Worm (Caenorhabditis elegans) whole organism, L2 larva: Measurements from ENCODE around the gene Y62H9A.13.

Source experiments
- F13H6.1 ChIP-seq: sonication (generic microtip); optimal IDR thresholded peaks from 2 replicates; lab custom pipeline; 2016; ENCODE audit warnings: missing genetic modification characterization, missing compliant biosample characterization
- alr-1 ChIP-seq: fragments of 150-350 bp; optimal IDR thresholded peaks from 2 replicates; lab custom pipeline; 2014; ENCODE audit warnings: missing biosample characterization, missing genetic modification characterization
- ama-1 ChIP-seq: fragments of 150-350 bp; optimal IDR thresholded peaks from 2 replicates; lab custom pipeline; 2018; ENCODE audit warnings: inconsistent platforms
- ceh-16 ChIP-seq: fragments of 150-350 bp; optimal IDR thresholded peaks from 2 replicates; lab custom pipeline; 2014; ENCODE audit warnings: missing biosample characterization, missing genetic modification characterization
- ceh-82 ChIP-seq: fragments of 150-350 bp; optimal IDR thresholded peaks from 2 replicates; lab custom pipeline; 2014; ENCODE audit warnings: missing biosample characterization, missing genetic modification characterization
- crh-2 ChIP-seq: sonication (generic microtip); optimal IDR thresholded peaks from 2 replicates; lab custom pipeline; 2017; ENCODE audit warnings: missing biosample characterization, missing genetic modification characterization
- dmd-4 ChIP-seq: sonication (generic microtip); optimal IDR thresholded peaks from 2 replicates; lab custom pipeline; 2017; ENCODE audit warnings: missing biosample characterization, missing genetic modification characterization
- egl-27 ChIP-seq: sonication (generic microtip); optimal IDR thresholded peaks from 3 replicates; lab custom pipeline; 2017; ENCODE audit warnings: missing biosample characterization, missing genetic modification reagents, missing genetic modification characterization
- elt-1 ChIP-seq: fragments of 150-350 bp; optimal IDR thresholded peaks from 2 replicates; lab custom pipeline; 2014; ENCODE audit warnings: missing biosample characterization, missing genetic modification characterization
- fos-1 ChIP-seq: fragments of 150-350 bp; optimal IDR thresholded peaks from 2 replicates; lab custom pipeline; 2014; ENCODE audit warnings: missing biosample characterization, missing genetic modification characterization
- gmeb-1 ChIP-seq: fragments of 150-350 bp; optimal IDR thresholded peaks from 2 replicates; lab custom pipeline; 2014; ENCODE audit warnings: missing biosample characterization, missing genetic modification characterization
- lin-11 ChIP-seq: fragments of 150-350 bp; sonication (generic microtip); optimal IDR thresholded peaks from 2 replicates; lab custom pipeline; 2014; ENCODE audit warnings: missing biosample characterization, missing genetic modification characterization, inconsistent platforms, mixed read lengths
- mab-5 ChIP-seq: fragments of 150-350 bp; optimal IDR thresholded peaks from 2 replicates; lab custom pipeline; 2014; ENCODE audit warnings: missing biosample characterization, missing genetic modification characterization
- mbf-1 ChIP-seq: sonication (generic microtip); optimal IDR thresholded peaks from 2 replicates; lab custom pipeline; 2017; ENCODE audit warnings: missing biosample characterization, missing genetic modification characterization
- mdl-1 ChIP-seq, 2 experiments: fragments of 150-350 bp in 1 of 2; sonication (generic microtip) in 1 of 2; optimal IDR thresholded peaks; 2 replicates each; lab custom pipeline; 2017; ENCODE audit warnings: missing biosample characterization in 2 of 2, missing genetic modification characterization in 2 of 2
- nhr-10 ChIP-seq: sonication (generic microtip); optimal IDR thresholded peaks from 2 replicates; lab custom pipeline; 2017; ENCODE audit warnings: missing biosample characterization, missing genetic modification characterization
- nhr-12 ChIP-seq: fragments of 150-350 bp; optimal IDR thresholded peaks from 2 replicates; lab custom pipeline; 2014; ENCODE audit warnings: missing biosample characterization, missing genetic modification characterization
- nhr-129 ChIP-seq: fragments of 150-350 bp; optimal IDR thresholded peaks from 2 replicates; lab custom pipeline; 2014; ENCODE audit warnings: missing biosample characterization, missing genetic modification characterization
- nhr-21 ChIP-seq: fragments of 150-350 bp; optimal IDR thresholded peaks from 2 replicates; lab custom pipeline; 2014; ENCODE audit warnings: missing biosample characterization, missing genetic modification characterization
- nhr-23 ChIP-seq: fragments of 150-350 bp; optimal IDR thresholded peaks from 2 replicates; lab custom pipeline; 2014; ENCODE audit warnings: missing biosample characterization, missing genetic modification reagents, missing genetic modification characterization
- nhr-237 ChIP-seq: fragments of 150-350 bp; optimal IDR thresholded peaks from 2 replicates; lab custom pipeline; 2014; ENCODE audit warnings: missing biosample characterization, missing genetic modification characterization
- nhr-25 ChIP-seq: fragments of 150-350 bp; sonication (generic microtip); optimal IDR thresholded peaks from 3 replicates; lab custom pipeline; 2014; ENCODE audit warnings: missing biosample characterization, missing genetic modification characterization
- nhr-77 ChIP-seq: fragments of 150-350 bp; optimal IDR thresholded peaks from 2 replicates; lab custom pipeline; 2014; ENCODE audit warnings: missing biosample characterization, missing genetic modification characterization
- sem-4 ChIP-seq: fragments of 150-350 bp; optimal IDR thresholded peaks from 2 replicates; lab custom pipeline; 2014; ENCODE audit warnings: missing biosample characterization, missing genetic modification reagents, missing genetic modification characterization
- skn-1 ChIP-seq: sonication (generic microtip); optimal IDR thresholded peaks from 2 replicates; lab custom pipeline; 2017; ENCODE audit warnings: missing biosample characterization, missing genetic modification characterization
- sma-3 ChIP-seq: sonication (generic microtip); optimal IDR thresholded peaks from 2 replicates; lab custom pipeline; 2016; ENCODE audit warnings: missing genetic modification reagents, missing genetic modification characterization, missing compliant biosample characterization
- sma-9 ChIP-seq, 2 experiments: fragments of 150-350 bp in 1 of 2; sonication (generic microtip) in 1 of 2; optimal IDR thresholded peaks; 2 replicates each; lab custom pipeline; 2014 to 2016; ENCODE audit warnings: missing genetic modification characterization in 2 of 2, mild to moderate bottlenecking in 1 of 2, missing biosample characterization in 1 of 2, missing compliant biosample characterization in 1 of 2, missing genetic modification reagents in 1 of 2, moderate library complexity in 1 of 2
- snpc-4 ChIP-seq: fragments of 150-350 bp; optimal IDR thresholded peaks from 2 replicates; lab custom pipeline; 2014; ENCODE audit warnings: missing biosample characterization, missing genetic modification characterization
- unc-39 ChIP-seq: fragments of 150-350 bp; optimal IDR thresholded peaks from 2 replicates; lab custom pipeline; 2014; ENCODE audit warnings: missing biosample characterization, missing genetic modification characterization
- unc-62 ChIP-seq: fragments of 150-350 bp; optimal IDR thresholded peaks from 2 replicates; lab custom pipeline; 2014; ENCODE audit warnings: missing biosample characterization, missing genetic modification reagents, missing genetic modification characterization
- zag-1 ChIP-seq: fragments of 150-350 bp; optimal IDR thresholded peaks from 2 replicates; lab custom pipeline; 2014; ENCODE audit warnings: missing biosample characterization, missing genetic modification characterization
- ztf-11 ChIP-seq: sonication (generic microtip); optimal IDR thresholded peaks from 2 replicates; lab custom pipeline; 2017; ENCODE audit warnings: missing biosample characterization, missing genetic modification characterization

Y62H9A.13 gene

ce11 chrX:11965663-11966304 is 49.0 kb downstream of the Y62H9A.13 start, which contains the start of gene sams-1:
sams-1 (plus strand) TSS chrX:11965962.
- TF ChIP-seq mdl-1 (tag; optimal IDR thresholded peaks at IDR 0.05; lab: Kevin White, UChicago), result peak in 1 of 2 experiments; percentile 2
- no peak for TF ChIP-seq sma-3 (GFP tag; lab: Kevin White, UChicago)
- TF ChIP-seq nhr-77, result no peak
- TF ChIP-seq nhr-21 (tag; lab: Kevin White, UChicago), result no peak
- TF ChIP-seq nhr-12 (tag; lab: Kevin White, UChicago), result no peak
- peak; percentile 46 for TF ChIP-seq ama-1 (lab: Kevin White, UChicago)
- TF ChIP-seq nhr-10, result no peak
- TF ChIP-seq egl-27, result peak; percentile 10
- no peak for TF ChIP-seq F13H6.1
- peak; percentile 23 for TF ChIP-seq nhr-129
- TF ChIP-seq sma-9 (GFP tag; optimal IDR thresholded peaks at IDR 0.05; lab: Kevin White, UChicago), result peak; percentile 68
- no peak for TF ChIP-seq sma-9 (tag; optimal IDR thresholded peaks at IDR 0.05; lab: Kevin White, UChicago)
- TF ChIP-seq sem-4 (tag; lab: Kevin White, UChicago), result no peak
- peak; percentile 19 for TF ChIP-seq nhr-25
- no peak for TF ChIP-seq zag-1
- peak; percentile 37 for TF ChIP-seq ceh-16
- TF ChIP-seq elt-1, result no peak
- peak; percentile 71 for TF ChIP-seq fos-1 (tag; lab: Kevin White, UChicago)
- TF ChIP-seq crh-2 (tag; lab: Kevin White, UChicago), result no peak
- TF ChIP-seq, all 48 proteins: peak for 8

ce11 chrX:11967034-11967433 is 50.2 kb downstream of the Y62H9A.13 start:
- no peak for TF ChIP-seq nhr-21 (tag; lab: Kevin White, UChicago)
- no peak for TF ChIP-seq nhr-129
- TF ChIP-seq gmeb-1 (tag; lab: Kevin White, UChicago), result no peak
- TF ChIP-seq nhr-237 (tag; lab: Kevin White, UChicago), result no peak
- no peak for TF ChIP-seq dmd-4 (tag; lab: Kevin White, UChicago)
- TF ChIP-seq sem-4 (tag; lab: Kevin White, UChicago), result no peak
- no peak for TF ChIP-seq nhr-23 (tag; lab: Kevin White, UChicago)
- no peak for TF ChIP-seq ceh-82
- TF ChIP-seq mab-5, result no peak
- TF ChIP-seq snpc-4 (tag; lab: Kevin White, UChicago), result no peak
- no peak for TF ChIP-seq alr-1 (tag; lab: Kevin White, UChicago)
- TF ChIP-seq unc-62 (GFP tag; lab: Kevin White, UChicago), result no peak
- no peak for TF ChIP-seq unc-39 (tag; lab: Kevin White, UChicago)
- TF ChIP-seq skn-1 (tag; lab: Kevin White, UChicago), result no peak
- TF ChIP-seq ztf-11, result no peak
- TF ChIP-seq mbf-1 (tag; lab: Kevin White, UChicago), result no peak
- no peak for TF ChIP-seq ceh-16
- TF ChIP-seq lin-11 (tag; lab: Kevin White, UChicago), result no peak
- TF ChIP-seq zag-1, result no peak
